Fruit fly (Drosophila melanogaster) whole organism: ENCODE measurements around the gene CG3526.

ENCODE experiments used
- Dll ChIP-seq: fragments of >200 bp; optimal IDR thresholded peaks from 2 replicates; lab custom pipeline; 2017
- pan ChIP-seq: fragments of >200 bp; optimal IDR thresholded peaks from 2 replicates; lab custom pipeline; 2017
- usp ChIP-seq: fragments of >200 bp; optimal IDR thresholded peaks from 2 replicates; lab custom pipeline; 2017; ENCODE audit warnings: missing biosample characterization, missing genetic modification characterization, mixed read lengths

DNA sequence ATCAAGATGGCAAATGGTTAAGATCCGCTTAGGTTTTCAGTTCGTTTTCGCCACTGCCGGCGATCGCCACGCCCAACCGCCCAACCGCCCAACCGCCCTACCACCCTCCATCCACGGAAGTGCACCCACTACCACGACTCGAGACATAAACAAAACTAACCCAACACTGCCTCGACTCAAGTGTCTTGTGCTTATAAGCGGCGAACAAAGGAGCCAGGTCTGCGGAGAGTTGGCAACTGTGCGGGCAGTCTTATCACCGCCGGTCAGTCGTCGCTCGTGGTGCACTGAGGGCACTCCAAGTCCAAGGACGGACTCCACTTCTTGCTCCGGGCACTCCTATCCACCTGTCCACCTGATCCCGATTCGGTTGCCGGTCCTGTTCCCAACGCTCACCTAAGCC, at the start of gene CG3526:
- TF ChIP-seq Dll: no peak
- no peak for TF ChIP-seq pan (lab: Kevin White, UChicago)
- no peak for TF ChIP-seq usp (GFP tag; lab: Kevin White, UChicago)
